Fruit fly (Drosophila melanogaster): Measurements from ENCODE around the gene Coq5.

DNA sequence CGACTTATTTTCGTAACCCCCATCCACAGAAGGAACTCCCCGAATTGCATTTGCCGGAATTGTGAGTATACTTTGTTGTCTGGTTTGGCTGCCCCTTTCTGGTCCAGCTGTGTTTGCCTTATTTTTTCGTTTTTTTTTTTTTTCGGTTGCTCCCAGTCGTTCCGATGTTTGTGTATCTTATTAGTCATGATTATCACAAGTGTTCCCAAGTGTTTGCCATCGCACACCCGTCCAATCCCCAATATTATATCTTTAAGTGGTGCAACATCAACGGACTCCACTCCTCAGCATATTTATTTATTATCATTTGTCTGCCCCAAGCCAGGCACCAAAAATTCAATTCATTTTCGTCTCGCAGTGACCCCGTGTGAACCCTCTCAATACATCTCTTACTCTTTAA is 34.9 kb upstream of the Coq5 start:
- TF ChIP-seq Sin3A (optimal IDR thresholded peaks at IDR 0.05): no peak
- TF ChIP-seq ttk (optimal IDR thresholded peaks at IDR 0.05): no peak
- no peak for TF ChIP-seq h (optimal IDR thresholded peaks at IDR 0.05)
- TF ChIP-seq psq (optimal IDR thresholded peaks at IDR 0.05): no peak
- no peak for TF ChIP-seq insv (optimal IDR thresholded peaks at IDR 0.05)
- no peak for TF ChIP-seq Myc (optimal IDR thresholded peaks at IDR 0.05)
